Worm (Caenorhabditis elegans): ENCODE results near the gene srw-63.

DNA sequence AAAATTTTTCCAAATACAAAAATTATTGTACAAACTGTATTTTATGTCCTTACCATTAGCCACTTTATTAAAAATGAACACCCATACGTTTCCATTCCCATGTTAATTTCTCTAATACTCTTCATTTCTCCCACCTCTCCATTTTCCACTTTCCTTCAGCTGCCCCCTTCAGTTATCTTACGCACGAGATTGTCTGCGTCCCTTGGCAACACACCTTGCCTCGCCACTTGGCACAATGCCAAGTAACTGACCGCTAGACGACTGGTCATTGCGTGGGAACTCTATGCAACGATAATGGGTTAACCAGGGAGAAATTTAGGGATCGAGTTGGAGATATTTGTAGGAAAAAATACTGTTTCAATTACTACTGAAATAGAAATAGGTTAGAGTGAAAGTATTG is 31.0 kb upstream of the srw-63 start:
- no peak for TF ChIP-seq mxl-1 (tag; optimal IDR thresholded peaks at IDR 0.05)
- no peak for TF ChIP-seq C17E4.6 (GFP tag; IDR thresholded peaks at IDR 0.05)
- no peak for TF ChIP-seq unc-62 (GFP tag; optimal IDR thresholded peaks at IDR 0.05)
- TF ChIP-seq hsf-1 (GFP tag; IDR thresholded peaks at IDR 0.05) = no peak
- TF ChIP-seq nfya-1 (tag; optimal IDR thresholded peaks at IDR 0.05; ENCODE audit: borderline replicate concordance, insufficient read depth) = no peak
- TF ChIP-seq aptf-2 (GFP tag; conservative IDR thresholded peaks at IDR 0.05) = no peak
- no peak for TF ChIP-seq repo-1 (tag; optimal IDR thresholded peaks at IDR 0.05)
- no peak for TF ChIP-seq dpl-1 (GFP tag; optimal IDR thresholded peaks at IDR 0.05)
- TF ChIP-seq pha-4 (tag; optimal IDR thresholded peaks at IDR 0.05) = no peak
- TF ChIP-seq lsl-1 (GFP tag; optimal IDR thresholded peaks at IDR 0.05) = no peak
- TF ChIP-seq madf-10 (tag; optimal IDR thresholded peaks at IDR 0.05) = no peak

Data from whole organism, young adult.